Worm (Caenorhabditis elegans) whole organism, L1 larva: Measurements from ENCODE around the gene srz-38.

Experiments used
- ceh-82 ChIP-seq, 3 experiments: fragments of 150-350 bp in 1 of 3; sonication (generic microtip) in 2 of 3; optimal IDR thresholded peaks; 2 replicates each; lab custom pipeline; 2014 to 2017; ENCODE audit warnings: missing biosample characterization in 3 of 3, missing genetic modification characterization in 3 of 3
- elt-2 ChIP-seq: sonication (generic microtip); optimal IDR thresholded peaks from 2 replicates; lab custom pipeline; 2016; ENCODE audit warnings: missing genetic modification characterization, mild to moderate bottlenecking, inconsistent platforms, missing compliant biosample characterization, missing genetic modification reagents
- lin-39 ChIP-seq: fragments of 150-350 bp; optimal IDR thresholded peaks from 2 replicates; lab custom pipeline; 2014; ENCODE audit warnings: missing biosample characterization, missing genetic modification reagents, missing genetic modification characterization
- pqm-1 ChIP-seq: sonication (generic microtip); optimal IDR thresholded peaks from 3 replicates; lab custom pipeline; 2017; ENCODE audit warnings: missing biosample characterization, missing genetic modification characterization
- skn-1 ChIP-seq: fragments of 150-350 bp; optimal IDR thresholded peaks from 2 replicates; lab custom pipeline; 2014; ENCODE audit warnings: missing biosample characterization, missing genetic modification characterization
- snu-23 ChIP-seq: sonication (generic microtip); optimal IDR thresholded peaks from 2 replicates; lab custom pipeline; 2016; ENCODE audit warnings: missing genetic modification characterization, missing compliant biosample characterization
- tlp-1 ChIP-seq: fragments of 150-350 bp; optimal IDR thresholded peaks from 2 replicates; lab custom pipeline; 2014; ENCODE audit warnings: missing biosample characterization, missing genetic modification characterization
- unc-130 ChIP-seq: fragments of 150-350 bp; optimal IDR thresholded peaks from 2 replicates; lab custom pipeline; 2017; ENCODE audit warnings: missing biosample characterization, missing genetic modification characterization, inconsistent platforms
- zag-1 ChIP-seq: fragments of 150-350 bp; optimal IDR thresholded peaks from 2 replicates; lab custom pipeline; 2014; ENCODE audit warnings: missing biosample characterization, missing genetic modification characterization
- zip-4 ChIP-seq: fragments of 200-800 bp; sonication (Bioruptor generic); optimal IDR thresholded peaks from 2 replicates; lab custom pipeline; 2018; ENCODE audit warnings: mild to moderate bottlenecking, missing genetic modification characterization, moderate library complexity, missing compliant biosample characterization

- TF ChIP-seq ceh-82 (tag; optimal IDR thresholded peaks at IDR 0.05; lab: Kevin White, UChicago) (no peak), skn-1 (tag; lab: Kevin White, UChicago) (no peak), zip-4 (GFP tag; lab: Kevin White, UChicago) (no peak), lin-39 (tag; lab: Kevin White, UChicago) (no peak), zag-1 (no peak), unc-130 (tag; lab: Kevin White, UChicago) (no peak), snu-23 (GFP tag; lab: Kevin White, UChicago) (no peak), pqm-1 (tag; lab: Kevin White, UChicago) (no peak), tlp-1 (tag; lab: Kevin White, UChicago) (no peak), elt-2 (no peak)
Observed at ce11 chrIV:16320410-16320809, 14.7 kb upstream of the srz-38 start, which contains the start of gene K03D3.5.
